Worm (Caenorhabditis elegans) whole organism, early embryonic: ENCODE results near the gene F25F2.1.

Experiments used
- F13C5.2 ChIP-seq: sonication (generic microtip); optimal IDR thresholded peaks from 2 replicates; lab custom pipeline; 2017; ENCODE audit warnings: mild to moderate bottlenecking, missing genetic modification characterization, inconsistent platforms, missing compliant biosample characterization
- ama-1 ChIP-seq: fragments of 150-350 bp; optimal IDR thresholded peaks from 2 replicates; lab custom pipeline; 2014
- ceh-13 ChIP-seq: fragments of 200-800 bp; sonication (Bioruptor generic); optimal IDR thresholded peaks from 2 replicates; lab custom pipeline; 2018; ENCODE audit warnings: mild to moderate bottlenecking, missing genetic modification characterization, missing compliant biosample characterization
- ets-7 ChIP-seq: sonication (generic microtip); optimal IDR thresholded peaks from 2 replicates; lab custom pipeline; 2016; ENCODE audit warnings: missing genotype, missing genetic modification characterization, missing compliant biosample characterization
- flt-1 ChIP-seq: fragments of 200-800 bp; sonication (Bioruptor generic); IDR thresholded peaks from 2 replicates; pipeline ENCODE4 v1.3.6; 2022; ENCODE audit warnings: missing genetic modification characterization, missing compliant biosample characterization

DNA sequence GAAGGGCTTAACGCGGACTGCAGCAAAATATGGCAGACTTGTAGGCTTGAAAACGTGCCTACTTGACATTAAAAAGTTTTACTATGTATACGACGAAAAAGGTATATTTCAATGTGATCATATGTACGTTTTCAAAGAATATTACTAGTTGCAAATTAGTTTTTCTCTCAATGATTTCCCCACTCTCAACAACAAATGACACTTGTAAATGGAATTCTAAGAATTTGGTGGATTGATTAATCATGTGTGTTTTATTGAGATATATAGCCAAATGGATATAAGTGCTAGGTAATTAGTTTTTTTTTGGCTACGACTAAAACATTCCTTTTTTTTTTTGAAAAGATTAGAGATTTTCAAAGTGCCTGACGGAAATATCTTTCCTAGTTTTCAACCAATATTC, 21.4 kb upstream of the F25F2.1 start:
- TF ChIP-seq ama-1 (lab: Kevin White, UChicago) (no peak), ceh-13 (GFP tag; lab: Kevin White, UChicago) (no peak), ets-7 (tag; lab: Kevin White, UChicago) (no peak), F13C5.2 (tag; lab: Kevin White, UChicago) (no peak), flt-1 (no peak)
